Fruit fly (Drosophila melanogaster) whole organism, prepupa: ENCODE results near the gene CG12316.
A peak's percentile ranks its signal among the peaks of the same experiment; 100 is the strongest.

Experiments used
- CG32006 ChIP-seq: fragments of 200-800 bp; sonication (Bioruptor generic); optimal IDR thresholded peaks from 3 replicates; lab custom pipeline; 2017; ENCODE audit warnings: missing biosample characterization, mild to moderate bottlenecking, missing genetic modification characterization
- CG4318 ChIP-seq: fragments of 200-800 bp; sonication (Bioruptor generic); optimal IDR thresholded peaks from 3 replicates; lab custom pipeline; 2017; ENCODE audit warnings: missing biosample characterization, mild to moderate bottlenecking, missing genetic modification characterization
- CG6276 ChIP-seq: fragments of 200-800 bp; sonication (Bioruptor generic); optimal IDR thresholded peaks from 2 replicates; lab custom pipeline; 2017; ENCODE audit warnings: missing biosample characterization, mild to moderate bottlenecking, missing genetic modification characterization
- CG8319 ChIP-seq: fragments of 200-800 bp; sonication (Bioruptor generic); optimal IDR thresholded peaks from 3 replicates; lab custom pipeline; 2016; ENCODE audit warnings: missing biosample characterization, missing genetic modification characterization
- CG8632 ChIP-seq: fragments of 200-800 bp; sonication (Bioruptor generic); optimal IDR thresholded peaks from 3 replicates; lab custom pipeline; 2016; ENCODE audit warnings: missing biosample characterization, missing genetic modification characterization
- Eip78C ChIP-seq: fragments of 200-800 bp; sonication (Bioruptor generic); peaks from one replicate; lab custom pipeline; 2016; ENCODE audit warnings: missing biosample characterization, missing genetic modification characterization
- Eip93F ChIP-seq: fragments of 200-800 bp; sonication (Bioruptor generic); optimal IDR thresholded peaks from 2 replicates; lab custom pipeline; 2016; ENCODE audit warnings: missing biosample characterization, mild to moderate bottlenecking, missing genetic modification characterization
- Gug ChIP-seq: fragments of 200-800 bp; sonication (Bioruptor generic); IDR thresholded peaks from 2 replicates; pipeline ENCODE4 v1.3.6; 2022; ENCODE audit warnings: missing biosample characterization, missing genetic modification characterization
- Lpt ChIP-seq: fragments of 200-800 bp; sonication (Bioruptor generic); optimal IDR thresholded peaks from 3 replicates; lab custom pipeline; 2016; ENCODE audit warnings: missing biosample characterization, missing genetic modification characterization
- dac ChIP-seq: fragments of 200-800 bp; sonication (Bioruptor generic); optimal IDR thresholded peaks from 2 replicates; lab custom pipeline; 2017; ENCODE audit warnings: missing biosample characterization, mild to moderate bottlenecking, missing genetic modification characterization
- fd85E ChIP-seq: fragments of 200-800 bp; sonication (Bioruptor generic); optimal IDR thresholded peaks from 3 replicates; lab custom pipeline; 2016; ENCODE audit warnings: missing biosample characterization, missing genetic modification characterization
- net ChIP-seq: fragments of 200-800 bp; sonication (Bioruptor generic); optimal IDR thresholded peaks from 3 replicates; lab custom pipeline; 2016; ENCODE audit warnings: missing biosample characterization, missing genetic modification characterization
- svp ChIP-seq: fragments of 200-800 bp; sonication (Bioruptor generic); peaks from one replicate; lab custom pipeline; 2016; ENCODE audit warnings: missing biosample characterization, missing genetic modification characterization

DNA sequence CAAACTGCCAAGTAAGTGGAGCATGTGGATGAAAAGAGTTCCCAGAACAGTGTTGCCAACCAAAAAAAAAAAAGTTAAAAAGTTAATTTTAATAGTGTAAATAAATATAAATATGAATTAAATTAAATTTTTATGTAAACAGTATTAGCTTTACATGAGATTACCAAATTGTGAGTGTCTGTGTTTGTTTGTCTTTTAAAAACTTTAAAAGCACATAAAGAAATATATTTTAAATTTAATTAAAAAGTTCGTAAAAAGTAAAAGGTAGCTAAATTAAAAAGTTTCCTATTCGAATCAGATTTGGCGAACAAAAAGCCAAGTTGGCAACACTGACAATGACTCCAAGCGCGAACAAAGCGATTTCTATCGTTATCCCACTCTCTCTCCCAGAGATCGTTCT, 27.8 kb downstream of the CG12316 start:
- no peak for TF ChIP-seq CG8319 (GFP tag; lab: Kevin White, UChicago)
- no peak for TF ChIP-seq CG32006
- peak; percentile 22 for TF ChIP-seq CG8632 (GFP tag; lab: Kevin White, UChicago)
- peak; percentile 12 for TF ChIP-seq Lpt (GFP tag; lab: Kevin White, UChicago)
- TF ChIP-seq CG4318 (GFP tag; lab: Kevin White, UChicago) = peak; percentile 39
- peak; percentile 82 for TF ChIP-seq Eip78C
- peak; percentile 21; the same call in 1 of the 2 replicates for TF ChIP-seq Gug (GFP tag; lab: Robert Waterston, UW)
- no peak for TF ChIP-seq svp (GFP tag; lab: Kevin White, UChicago)
- TF ChIP-seq Eip93F (GFP tag; lab: Kevin White, UChicago) = no peak
- TF ChIP-seq fd85E (GFP tag; lab: Kevin White, UChicago) = no peak
- no peak for TF ChIP-seq dac (GFP tag; lab: Kevin White, UChicago)
- TF ChIP-seq net (GFP tag; lab: Kevin White, UChicago) = no peak
- TF ChIP-seq CG6276 (GFP tag; lab: Kevin White, UChicago) = no peak
